Fruit fly (Drosophila melanogaster): ENCODE data around the gene Inx2.

DNA sequence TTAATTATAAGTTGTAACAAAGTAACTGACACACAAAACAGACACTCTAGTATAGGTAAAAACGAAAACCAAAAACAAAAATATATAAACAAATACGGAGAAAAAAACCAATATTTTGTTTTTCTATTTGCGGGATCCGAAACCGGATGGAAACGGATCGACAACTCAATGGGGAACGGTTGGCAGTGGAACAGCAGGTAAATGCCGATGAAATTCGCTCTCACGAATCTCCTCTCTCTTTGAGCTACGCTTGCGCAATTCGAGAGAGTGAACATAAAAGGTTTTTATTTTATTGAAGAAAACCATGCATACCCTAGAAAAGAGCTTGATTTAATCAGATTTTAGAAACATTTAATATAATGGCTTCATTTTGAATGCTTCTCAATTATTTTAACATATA lies 11.4 kb upstream of the Inx2 start:
- TF ChIP-seq br (GFP tag; optimal IDR thresholded peaks at IDR 0.05) (no peak), dmrt93B (GFP tag; optimal IDR thresholded peaks at IDR 0.05) (no peak), jim (GFP tag; optimal IDR thresholded peaks at IDR 0.05) (no peak), foxo (GFP tag; optimal IDR thresholded peaks at IDR 0.05) (no peak), Hr78 (GFP tag; optimal IDR thresholded peaks at IDR 0.05) (no peak), pan (optimal IDR thresholded peaks at IDR 0.05) (no peak), rgr (GFP tag; optimal IDR thresholded peaks at IDR 0.05) (no peak), Abd-B (GFP tag; optimal IDR thresholded peaks at IDR 0.05) (no peak), fru (GFP tag; optimal IDR thresholded peaks at IDR 0.05) (no peak), Vsx2 (GFP tag; optimal IDR thresholded peaks at IDR 0.05; ENCODE audit: partially characterized antibody) (no peak), Sp1 (GFP tag; optimal IDR thresholded peaks at IDR 0.05) (no peak), Mio (GFP tag; optimal IDR thresholded peaks at IDR 0.05) (no peak), Jra (GFP tag; optimal IDR thresholded peaks at IDR 0.05) (no peak)

Measured in whole organism, wandering third instar larva.